Worm (Caenorhabditis elegans) whole organism, early embryonic: ENCODE data around the gene Y38F1A.1.

Experiments
- B0310.2 ChIP-seq: sonication (generic microtip); optimal IDR thresholded peaks from 2 replicates; lab custom pipeline; 2016; ENCODE audit warnings: mild to moderate bottlenecking, missing genetic modification characterization, missing compliant biosample characterization
- F13C5.2 ChIP-seq: sonication (generic microtip); optimal IDR thresholded peaks from 2 replicates; lab custom pipeline; 2017; ENCODE audit warnings: mild to moderate bottlenecking, missing genetic modification characterization, inconsistent platforms, missing compliant biosample characterization
- aly-1 ChIP-seq: sonication (generic microtip); optimal IDR thresholded peaks from 2 replicates; lab custom pipeline; 2016; ENCODE audit warnings: missing genetic modification characterization, missing compliant biosample characterization
- ama-1 ChIP-seq: fragments of 150-350 bp; optimal IDR thresholded peaks from 2 replicates; lab custom pipeline; 2014
- ceh-13 ChIP-seq: fragments of 200-800 bp; sonication (Bioruptor generic); optimal IDR thresholded peaks from 2 replicates; lab custom pipeline; 2018; ENCODE audit warnings: mild to moderate bottlenecking, missing genetic modification characterization, missing compliant biosample characterization
- ceh-36 ChIP-seq: sonication (generic microtip); optimal IDR thresholded peaks from 2 replicates; lab custom pipeline; 2016; ENCODE audit warnings: missing genetic modification characterization, inconsistent platforms, missing compliant biosample characterization
- ets-7 ChIP-seq: sonication (generic microtip); optimal IDR thresholded peaks from 2 replicates; lab custom pipeline; 2016; ENCODE audit warnings: missing genotype, missing genetic modification characterization, missing compliant biosample characterization
- flt-1 ChIP-seq: fragments of 200-800 bp; sonication (Bioruptor generic); IDR thresholded peaks from 2 replicates; pipeline ENCODE4 v1.3.6; 2022; ENCODE audit warnings: missing genetic modification characterization, missing compliant biosample characterization
- hmbx-1 ChIP-seq: sonication (generic microtip); optimal IDR thresholded peaks from 2 replicates; lab custom pipeline; 2016; ENCODE audit warnings: mild to moderate bottlenecking, missing genetic modification characterization, missing compliant biosample characterization
- hmg-4 ChIP-seq: fragments of 200-800 bp; sonication (Bioruptor generic); optimal IDR thresholded peaks from 2 replicates; lab custom pipeline; 2018; ENCODE audit warnings: mild to moderate bottlenecking, missing genetic modification characterization, missing compliant biosample characterization
- hnd-1 ChIP-seq: sonication (generic microtip); optimal IDR thresholded peaks from 2 replicates; lab custom pipeline; 2016; ENCODE audit warnings: missing genetic modification characterization, missing compliant biosample characterization
- pes-1 ChIP-seq: fragments of 200-800 bp; sonication (Bioruptor generic); IDR thresholded peaks from 2 replicates; pipeline ENCODE4 v1.3.6; 2022; ENCODE audit warnings: missing genetic modification reagents, missing genetic modification characterization, missing compliant biosample characterization
- scrt-1 ChIP-seq: fragments of 200-800 bp; sonication (Bioruptor generic); IDR thresholded peaks from 2 replicates; pipeline ENCODE4 v1.3.6; 2022; ENCODE audit warnings: missing genetic modification characterization, missing compliant biosample characterization
- sea-1 ChIP-seq: fragments of 200-800 bp; sonication (Bioruptor generic); conservative IDR thresholded peaks from 2 replicates; pipeline ENCODE4 v1.3.6; 2022; ENCODE audit warnings: missing genetic modification characterization, missing compliant biosample characterization
- tbx-11 ChIP-seq: fragments of 200-800 bp; sonication (Bioruptor generic); IDR thresholded peaks from 2 replicates; pipeline ENCODE4 v1.3.6; 2022; ENCODE audit warnings: missing genetic modification characterization, missing compliant biosample characterization
- tbx-37 ChIP-seq: fragments of 200-800 bp; sonication (Bioruptor generic); conservative IDR thresholded peaks from 2 replicates; pipeline ENCODE4 v1.3.6; 2022; ENCODE audit warnings: missing genetic modification reagents, missing genetic modification characterization, missing compliant biosample characterization
- tra-4 ChIP-seq: sonication (generic microtip); optimal IDR thresholded peaks from 2 replicates; lab custom pipeline; 2017; ENCODE audit warnings: missing genetic modification characterization, missing compliant biosample characterization

Y38F1A.1 gene

ce11 chrII:12944587-12945126 is 9.9 kb downstream of the Y38F1A.1 start:
- TF ChIP-seq tbx-11 (GFP tag; lab: Robert Waterston, UW) (peak; percentile 58), pes-1 (GFP tag; lab: Robert Waterston, UW) (peak; percentile 80; the same call in 1 of the 2 replicates), flt-1 (GFP tag; lab: Robert Waterston, UW) (peak; percentile 47; the same call in 1 of the 2 replicates), hmbx-1 (tag; lab: Kevin White, UChicago) (peak; percentile 66), ets-7 (tag; lab: Kevin White, UChicago) (peak; percentile 48), ceh-36 (tag; lab: Kevin White, UChicago) (peak; percentile 69), ama-1 (lab: Kevin White, UChicago) (peak; percentile 97), B0310.2 (peak; percentile 86), hnd-1 (tag; lab: Kevin White, UChicago) (no peak), hmg-4 (GFP tag; lab: Kevin White, UChicago) (peak; percentile 85), tra-4 (tag; lab: Kevin White, UChicago) (peak; percentile 88), ceh-13 (GFP tag; lab: Kevin White, UChicago) (peak; percentile 21), scrt-1 (GFP tag; lab: Robert Waterston, UW) (peak; percentile 36; the same call in 1 of the 2 replicates), aly-1 (tag; lab: Kevin White, UChicago) (peak; percentile 56), tbx-37 (GFP tag; lab: Robert Waterston, UW) (peak; percentile 30; the same call in 1 of the 2 replicates), sea-1 (GFP tag; lab: Robert Waterston, UW) (0 out of 2 replicates have a peak, but pooled peaks have one; percentile 68), F13C5.2 (tag; lab: Kevin White, UChicago) (peak; percentile 82)

- TF ChIP-seq B0310.2 = no peak
Observed at ce11 chrII:12942496-12942895, 12.1 kb downstream of the Y38F1A.1 start.

- TF ChIP-seq ets-7 (tag; lab: Kevin White, UChicago) (no peak), B0310.2 (no peak), sea-1 (GFP tag; lab: Robert Waterston, UW) (no peak), ceh-13 (GFP tag; lab: Kevin White, UChicago) (no peak), hmbx-1 (tag; lab: Kevin White, UChicago) (no peak), F13C5.2 (tag; lab: Kevin White, UChicago) (no peak), tbx-37 (GFP tag; lab: Robert Waterston, UW) (no peak), ama-1 (lab: Kevin White, UChicago) (no peak), hmg-4 (GFP tag; lab: Kevin White, UChicago) (no peak), ceh-36 (tag; lab: Kevin White, UChicago) (no peak), tra-4 (tag; lab: Kevin White, UChicago) (no peak), tbx-11 (GFP tag; lab: Robert Waterston, UW) (no peak)
Observed at ce11 chrII:12939801-12940200, 14.8 kb downstream of the Y38F1A.1 start, which contains the start of gene arrd-10. Gene arrd-10 (plus strand): TSS chrII:12940101.

ce11 chrII:12939161-12939560 is 15.4 kb downstream of the Y38F1A.1 start:
- no peak for TF ChIP-seq ceh-13 (GFP tag; lab: Kevin White, UChicago)
- TF ChIP-seq hmg-4 (GFP tag; lab: Kevin White, UChicago) = no peak
- no peak for TF ChIP-seq sea-1 (GFP tag; lab: Robert Waterston, UW)

ce11 chrII:12935259-12935658 is 19.3 kb downstream of the Y38F1A.1 start, which contains the start of gene lips-9:
Gene lips-9 (minus strand): TSS chrII:12935359.
- TF ChIP-seq tbx-11 (GFP tag; lab: Robert Waterston, UW) (no peak), sea-1 (GFP tag; lab: Robert Waterston, UW) (no peak), hnd-1 (tag; lab: Kevin White, UChicago) (no peak), ceh-13 (GFP tag; lab: Kevin White, UChicago) (no peak), hmbx-1 (tag; lab: Kevin White, UChicago) (no peak), ceh-36 (tag; lab: Kevin White, UChicago) (no peak), flt-1 (GFP tag; lab: Robert Waterston, UW) (no peak)

ce11 chrII:12931456-12931923 is 23.1 kb downstream of the Y38F1A.1 start, which contains the start of gene dct-18:
Gene dct-18 (plus strand): TSS chrII:12931873.
- TF ChIP-seq ama-1 (lab: Kevin White, UChicago) = no peak
- no peak for TF ChIP-seq B0310.2
- no peak for TF ChIP-seq hnd-1 (tag; lab: Kevin White, UChicago)
- no peak for TF ChIP-seq ceh-13 (GFP tag; lab: Kevin White, UChicago)
- TF ChIP-seq hmg-4 (GFP tag; lab: Kevin White, UChicago) = no peak
- no peak for TF ChIP-seq scrt-1 (GFP tag; lab: Robert Waterston, UW)
- no peak for TF ChIP-seq ceh-36 (tag; lab: Kevin White, UChicago)
- TF ChIP-seq ets-7 (tag; lab: Kevin White, UChicago) = no peak
- TF ChIP-seq aly-1 (tag; lab: Kevin White, UChicago) = no peak
- TF ChIP-seq tbx-37 (GFP tag; lab: Robert Waterston, UW) = no peak
- no peak for TF ChIP-seq tra-4 (tag; lab: Kevin White, UChicago)
- no peak for TF ChIP-seq sea-1 (GFP tag; lab: Robert Waterston, UW)
- TF ChIP-seq flt-1 (GFP tag; lab: Robert Waterston, UW) = no peak
- no peak for TF ChIP-seq tbx-11 (GFP tag; lab: Robert Waterston, UW)
- no peak for TF ChIP-seq pes-1 (GFP tag; lab: Robert Waterston, UW)
- no peak for TF ChIP-seq hmbx-1 (tag; lab: Kevin White, UChicago)
- TF ChIP-seq F13C5.2 (tag; lab: Kevin White, UChicago) = no peak

- TF ChIP-seq tra-4 (tag; lab: Kevin White, UChicago) (no peak), F13C5.2 (tag; lab: Kevin White, UChicago) (no peak), tbx-37 (GFP tag; lab: Robert Waterston, UW) (no peak), hnd-1 (tag; lab: Kevin White, UChicago) (no peak), pes-1 (GFP tag; lab: Robert Waterston, UW) (no peak), hmg-4 (GFP tag; lab: Kevin White, UChicago) (no peak), ama-1 (lab: Kevin White, UChicago) (no peak), scrt-1 (GFP tag; lab: Robert Waterston, UW) (no peak), B0310.2 (no peak), flt-1 (GFP tag; lab: Robert Waterston, UW) (no peak), sea-1 (GFP tag; lab: Robert Waterston, UW) (no peak), ceh-36 (tag; lab: Kevin White, UChicago) (no peak), ceh-13 (GFP tag; lab: Kevin White, UChicago) (no peak), ets-7 (tag; lab: Kevin White, UChicago) (no peak), aly-1 (tag; lab: Kevin White, UChicago) (no peak)
Observed at ce11 chrII:12930138-12930537, 24.4 kb downstream of the Y38F1A.1 start.
